Fruit fly (Drosophila melanogaster): ENCODE results near the gene CG31198.

CG31198 gene

dm6 chr3R:21739750-21740319 is 14.3 kb upstream of the CG31198 start, which contains the start of gene CG5849:
Gene CG5849, plus strand, starts transcription at chr3R:21740105.
- TF ChIP-seq Rel (GFP tag; optimal IDR thresholded peaks at IDR 0.05) (no peak), Rel (tag; optimal IDR thresholded peaks at IDR 0.05) (peak; percentile 42), lola (GFP tag; optimal IDR thresholded peaks at IDR 0.05) (no peak)

- TF ChIP-seq tai (GFP tag; optimal IDR thresholded peaks at IDR 0.05) (no peak), h (GFP tag; optimal IDR thresholded peaks at IDR 0.05) (no peak), foxo (GFP tag; optimal IDR thresholded peaks at IDR 0.05) (no peak), Hnf4 (GFP tag; optimal IDR thresholded peaks at IDR 0.05) (no peak), dmrt93B (GFP tag; optimal IDR thresholded peaks at IDR 0.05) (no peak), woc (GFP tag; optimal IDR thresholded peaks at IDR 0.05) (no peak), CrebA (GFP tag; optimal IDR thresholded peaks at IDR 0.05; ENCODE audit: borderline replicate concordance) (peak; percentile 9), Rel (GFP tag; optimal IDR thresholded peaks at IDR 0.05) (no peak), Rel (tag; optimal IDR thresholded peaks at IDR 0.05) (peak; percentile 95), Dif (GFP tag; optimal IDR thresholded peaks at IDR 0.05; ENCODE audit: partially characterized antibody) (no peak), Abd-B (GFP tag; optimal IDR thresholded peaks at IDR 0.05) (no peak), Jra (GFP tag; optimal IDR thresholded peaks at IDR 0.05) (peak; percentile 60), Hr83 (GFP tag; optimal IDR thresholded peaks at IDR 0.05; ENCODE audit: poor library complexity, severe bottlenecking) (no peak)
Observed at dm6 chr3R:21740766-21741350, 13.3 kb upstream of the CG31198 start.

- TF ChIP-seq Hr78 (GFP tag; optimal IDR thresholded peaks at IDR 0.05) (no peak), psq (GFP tag; optimal IDR thresholded peaks at IDR 0.05) (no peak), Abd-B (GFP tag; optimal IDR thresholded peaks at IDR 0.05) (no peak), jim (GFP tag; optimal IDR thresholded peaks at IDR 0.05) (no peak), pan (optimal IDR thresholded peaks at IDR 0.05) (no peak), usp (GFP tag; optimal IDR thresholded peaks at IDR 0.05) (no peak), CG9705 (GFP tag; optimal IDR thresholded peaks at IDR 0.05) (no peak), GATAd (GFP tag; optimal IDR thresholded peaks at IDR 0.05) (no peak)
Observed at dm6 chr3R:21744988-21745387, 9.1 kb upstream of the CG31198 start, which contains the start of gene CG31343. Gene CG31343, plus strand, starts transcription at chr3R:21745266.

- TF ChIP-seq Abd-B (GFP tag; optimal IDR thresholded peaks at IDR 0.05) = no peak
- no peak for TF ChIP-seq Hr83 (GFP tag; optimal IDR thresholded peaks at IDR 0.05; ENCODE audit: poor library complexity, severe bottlenecking)
- TF ChIP-seq Dif (GFP tag; optimal IDR thresholded peaks at IDR 0.05; ENCODE audit: partially characterized antibody) = no peak
- no peak for TF ChIP-seq dmrt93B (GFP tag; optimal IDR thresholded peaks at IDR 0.05)
- no peak for TF ChIP-seq tai (GFP tag; optimal IDR thresholded peaks at IDR 0.05)
- TF ChIP-seq fru (GFP tag; optimal IDR thresholded peaks at IDR 0.05) = no peak
- TF ChIP-seq CrebA (GFP tag; optimal IDR thresholded peaks at IDR 0.05; ENCODE audit: borderline replicate concordance) = no peak
- no peak for TF ChIP-seq pan (optimal IDR thresholded peaks at IDR 0.05)
- TF ChIP-seq Hnf4 (GFP tag; optimal IDR thresholded peaks at IDR 0.05) = no peak
- TF ChIP-seq brk (GFP tag; optimal IDR thresholded peaks at IDR 0.05) = no peak
Observed at dm6 chr3R:21745887-21746286, 8.2 kb upstream of the CG31198 start.

- TF ChIP-seq fru (GFP tag; optimal IDR thresholded peaks at IDR 0.05) (no peak), Abd-B (GFP tag; optimal IDR thresholded peaks at IDR 0.05) (no peak), foxo (GFP tag; optimal IDR thresholded peaks at IDR 0.05) (no peak), sage (GFP tag; optimal IDR thresholded peaks at IDR 0.05) (no peak), dl (GFP tag; optimal IDR thresholded peaks at IDR 0.05; ENCODE audit: insufficient read depth in 1 of 2, partially characterized antibody in 2 of 2) (no peak), br (GFP tag; optimal IDR thresholded peaks at IDR 0.05) (no peak), h (GFP tag; optimal IDR thresholded peaks at IDR 0.05) (no peak), Rel (GFP tag; optimal IDR thresholded peaks at IDR 0.05) (no peak), Rel (tag; optimal IDR thresholded peaks at IDR 0.05) (no peak), N (GFP tag; optimal IDR thresholded peaks at IDR 0.05) (no peak), sv (GFP tag; optimal IDR thresholded peaks at IDR 0.05) (no peak)
Observed at dm6 chr3R:21748954-21749920, 4.9 kb upstream of the CG31198 start, which contains the start of gene CG31233. Gene CG31233, plus strand, starts transcription at chr3R:21749853.

Measured in whole organism, wandering third instar larva.